Fruit fly (Drosophila melanogaster) S2 (cell line): Measurements from ENCODE around the gene mtd.

Experiments
- CG8478 ChIP-seq: fragments of >200 bp; optimal IDR thresholded peaks from 2 replicates; lab custom pipeline; 2018
- CTCF ChIP-seq, 2 experiments: fragments of >200 bp; optimal IDR thresholded peaks; 2 replicates each; lab custom pipeline; 2018

The mtd gene

DNA sequence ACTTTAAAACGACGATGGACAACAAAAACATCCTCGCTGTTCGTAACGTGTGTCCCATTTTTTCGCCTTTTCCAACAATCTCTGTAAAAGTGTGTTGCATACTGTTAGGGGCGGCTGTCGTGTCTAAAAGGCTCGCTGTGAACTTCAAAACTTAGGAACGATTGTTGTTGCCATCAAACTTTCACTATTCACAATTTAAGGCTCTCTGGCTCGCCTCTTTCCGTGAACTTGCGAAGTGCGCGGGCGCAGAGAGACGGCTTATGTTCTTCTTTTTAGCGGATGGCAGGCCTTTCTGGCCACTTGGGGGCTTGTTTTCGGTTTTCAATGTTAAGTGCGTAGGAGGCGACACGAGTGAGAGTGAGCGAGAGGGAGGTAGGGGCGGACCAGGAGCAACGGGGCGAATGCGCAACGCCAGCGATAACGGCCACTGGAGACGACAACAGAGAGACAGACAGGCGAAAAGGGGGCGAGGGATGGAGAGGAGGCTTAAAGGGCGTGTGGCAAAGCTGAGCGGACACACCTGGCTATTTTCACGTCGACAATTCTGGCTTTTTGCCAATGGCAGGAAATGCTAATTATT, at the start of gene mtd:
mtd (minus strand) TSS at position 51 of the 580 bp plus-strand sequence.
- TF ChIP-seq CTCF (optimal IDR thresholded peaks at IDR 0.05; lab: Kevin White, UChicago): no peak
- TF ChIP-seq CG8478 (lab: Kevin White, UChicago): no peak

dm6 chr3R:5399096-5399495, 48.9 kb upstream of the mtd start, which contains the start of gene Or83a:
Or83a (minus strand) TSS chr3R:5399196.
- no peak for TF ChIP-seq CTCF (optimal IDR thresholded peaks at IDR 0.05; lab: Kevin White, UChicago)
- no peak for TF ChIP-seq CG8478 (lab: Kevin White, UChicago)

- TF ChIP-seq CTCF (optimal IDR thresholded peaks at IDR 0.05; lab: Kevin White, UChicago): no peak
- no peak for TF ChIP-seq CG8478 (lab: Kevin White, UChicago)
Observed at dm6 chr3R:5395210-5395609, 45.0 kb upstream of the mtd start.

dm6 chr3R:5393742-5394391, 43.6 kb upstream of the mtd start, which contains the start of gene CG1172:
CG1172 (plus strand) TSS chr3R:5393922.
- TF ChIP-seq CG8478 (lab: Kevin White, UChicago) (no peak), CTCF (optimal IDR thresholded peaks at IDR 0.05; lab: Kevin White, UChicago) (no peak)

DNA sequence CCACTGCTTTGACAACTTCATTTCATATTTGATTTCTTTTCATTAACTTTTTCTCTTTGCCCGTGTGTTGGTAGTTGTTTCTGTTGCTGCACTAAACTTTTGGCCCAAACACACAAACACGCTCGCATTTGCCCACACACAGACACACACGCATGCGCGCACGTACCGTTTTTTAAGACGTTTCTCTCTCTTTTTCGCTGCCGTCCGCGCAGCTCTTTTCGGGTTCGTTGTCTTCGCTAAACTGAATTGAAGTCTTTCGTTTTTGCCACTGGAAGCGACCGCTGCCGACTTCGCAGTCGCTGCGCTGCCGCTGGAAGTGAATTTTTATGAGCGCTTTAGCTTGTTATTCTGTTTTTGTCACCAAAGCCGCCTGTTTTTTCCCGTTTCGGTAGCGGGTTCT, 42.4 kb upstream of the mtd start, which contains the start of gene kkv:
kkv (minus strand) TSS at position 246 of the 400 bp plus-strand sequence.
- no peak for TF ChIP-seq CTCF (optimal IDR thresholded peaks at IDR 0.05; lab: Kevin White, UChicago)
- no peak for TF ChIP-seq CG8478 (lab: Kevin White, UChicago)

dm6 chr3R:5392033-5392432, 41.8 kb upstream of the mtd start:
- TF ChIP-seq CTCF (optimal IDR thresholded peaks at IDR 0.05; lab: Kevin White, UChicago) (no peak), CG8478 (lab: Kevin White, UChicago) (no peak)

- TF ChIP-seq CG8478 (lab: Kevin White, UChicago): no peak
- no peak for TF ChIP-seq CTCF (optimal IDR thresholded peaks at IDR 0.05; lab: Kevin White, UChicago)
Observed at dm6 chr3R:5390095-5390663, 39.9 kb upstream of the mtd start.

dm6 chr3R:5389435-5389834, 39.2 kb upstream of the mtd start:
- TF ChIP-seq CTCF (optimal IDR thresholded peaks at IDR 0.05; lab: Kevin White, UChicago): no peak

dm6 chr3R:5389034-5389433, 38.8 kb upstream of the mtd start:
- TF ChIP-seq CG8478 (lab: Kevin White, UChicago): no peak
- TF ChIP-seq CTCF (optimal IDR thresholded peaks at IDR 0.05; lab: Kevin White, UChicago): no peak

DNA sequence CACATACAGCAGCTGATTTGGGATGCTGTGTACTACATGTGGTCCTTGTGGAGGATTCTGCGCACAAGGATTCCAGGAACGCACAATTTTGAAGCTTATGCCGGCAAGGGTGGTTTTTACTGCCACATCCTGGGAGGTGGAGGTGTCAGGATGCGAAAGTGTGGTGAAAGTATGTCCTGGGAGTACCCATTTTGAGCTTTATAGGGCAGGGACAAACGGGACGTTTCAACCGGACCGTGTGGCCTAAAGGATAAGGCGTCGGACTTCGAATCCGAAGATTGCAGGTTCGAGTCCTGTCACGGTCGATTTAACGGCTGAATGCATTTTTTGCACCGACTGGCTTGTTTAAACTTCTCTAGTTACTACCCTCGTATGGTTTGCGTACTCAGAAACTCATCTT, 37.8 kb upstream of the mtd start:
- TF ChIP-seq CG8478 (lab: Kevin White, UChicago) (no peak), CTCF (optimal IDR thresholded peaks at IDR 0.05; lab: Kevin White, UChicago) (no peak)

DNA sequence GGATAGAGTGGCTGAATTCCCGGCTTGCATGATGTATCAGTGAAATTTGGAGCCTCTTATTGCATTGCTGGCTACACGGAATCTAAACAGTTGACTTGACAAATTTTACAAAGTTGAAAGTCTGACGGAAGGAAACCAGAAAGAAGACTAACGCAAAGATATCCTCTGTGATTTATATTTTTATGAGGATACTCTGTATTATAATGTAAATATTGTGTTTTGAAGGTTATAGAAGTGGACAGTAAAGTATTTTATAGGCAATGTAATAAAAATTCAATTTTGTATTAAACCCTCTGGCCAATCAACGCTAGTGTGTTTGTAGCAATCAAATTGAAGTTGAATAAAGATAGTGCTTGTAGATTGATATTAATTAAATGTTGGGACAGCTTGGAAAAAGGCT, 37.3 kb upstream of the mtd start, which contains the start of gene CG14668:
CG14668 (minus strand) TSS at position 101 of the 400 bp plus-strand sequence.
- TF ChIP-seq CTCF (optimal IDR thresholded peaks at IDR 0.05; lab: Kevin White, UChicago): no peak
- TF ChIP-seq CG8478 (lab: Kevin White, UChicago): no peak

dm6 chr3R:5385761-5386160, 35.5 kb upstream of the mtd start:
- TF ChIP-seq CG8478 (lab: Kevin White, UChicago) (no peak), CTCF (optimal IDR thresholded peaks at IDR 0.05; lab: Kevin White, UChicago) (no peak)

DNA sequence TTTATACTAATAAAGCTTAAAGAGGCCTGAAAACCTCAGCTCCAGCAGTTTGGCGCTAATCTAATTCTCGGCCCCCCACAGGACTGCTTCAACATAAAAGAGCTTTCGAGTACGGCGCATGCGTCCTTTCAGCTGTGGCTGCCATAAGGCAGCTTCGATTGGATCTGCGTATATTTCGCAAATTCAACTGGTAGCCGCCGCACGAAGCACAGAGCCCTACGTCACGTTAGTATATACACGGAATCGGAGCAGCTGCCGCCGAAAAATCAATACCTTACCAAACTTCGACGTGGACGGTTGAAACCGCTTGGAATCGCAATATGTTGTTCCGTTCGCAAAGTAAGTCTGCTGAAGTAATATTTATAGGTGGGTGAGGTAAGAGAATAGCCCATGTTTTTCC, 26.4 kb upstream of the mtd start, which contains the start of gene 7B2:
7B2 (plus strand) TSS at position 169 of the 400 bp plus-strand sequence.
- no peak for TF ChIP-seq CG8478 (lab: Kevin White, UChicago)
- no peak for TF ChIP-seq CTCF (optimal IDR thresholded peaks at IDR 0.05; lab: Kevin White, UChicago)

dm6 chr3R:5374720-5375119, 24.5 kb upstream of the mtd start, which contains the start of the genes hd and CG14667:
hd (minus strand) TSS chr3R:5374962.
CG14667 (plus strand) TSS chr3R:5375022.
- TF ChIP-seq CG8478 (lab: Kevin White, UChicago): no peak
- TF ChIP-seq CTCF (optimal IDR thresholded peaks at IDR 0.05; lab: Kevin White, UChicago): no peak

- peak in 1 of 2 experiments; percentile 48 for TF ChIP-seq CTCF (optimal IDR thresholded peaks at IDR 0.05; lab: Kevin White, UChicago)
- TF ChIP-seq CG8478 (lab: Kevin White, UChicago): no peak
Observed at dm6 chr3R:5371563-5371962, 21.3 kb upstream of the mtd start, which contains the start of gene Polr2F. Polr2F (plus strand) TSS chr3R:5371795.
